Fruit fly (Drosophila melanogaster) whole organism, wandering third instar larva: ENCODE data around the gene CG42390.

Source experiments
- CrebA ChIP-seq: fragments of 200-800 bp; sonication (Bioruptor generic); optimal IDR thresholded peaks from 2 replicates; lab custom pipeline; 2016; ENCODE audit warnings: missing biosample characterization, mild to moderate bottlenecking, missing genetic modification characterization, borderline replicate concordance
- Dfd ChIP-seq: fragments of >200 bp; optimal IDR thresholded peaks from 2 replicates; lab custom pipeline; 2017; ENCODE audit warnings: missing biosample characterization, missing genetic modification characterization
- GATAd ChIP-seq: sonication (Bioruptor generic); optimal IDR thresholded peaks from 2 replicates; lab custom pipeline; 2016; ENCODE audit warnings: missing biosample characterization, missing genetic modification characterization
- HLH106 ChIP-seq: fragments of 200-800 bp; optimal IDR thresholded peaks from 3 replicates; lab custom pipeline; 2019; ENCODE audit warnings: missing biosample characterization, mild to moderate bottlenecking, missing genetic modification characterization, moderate library complexity
- Hr78 ChIP-seq: fragments of >200 bp; optimal IDR thresholded peaks from 2 replicates; lab custom pipeline; 2017; ENCODE audit warnings: missing biosample characterization, missing genetic modification characterization
- N ChIP-seq: fragments of >200 bp; optimal IDR thresholded peaks from 2 replicates; lab custom pipeline; 2018; ENCODE audit warnings: missing biosample characterization, missing external identifiers, missing genetic modification characterization
- OdsH ChIP-seq: fragments of 200-800 bp; sonication (Bioruptor generic); optimal IDR thresholded peaks from 2 replicates; lab custom pipeline; 2016; ENCODE audit warnings: missing biosample characterization, mild to moderate bottlenecking, missing genetic modification characterization
- Rel ChIP-seq, 2 experiments: fragments of 200-800 bp; sonication (Bioruptor generic) in 1 of 2; optimal IDR thresholded peaks; 2 replicates in 1 of 2; 3 replicates in 1 of 2; lab custom pipeline; 2016 to 2019; ENCODE audit warnings: mild to moderate bottlenecking in 2 of 2, missing biosample characterization in 2 of 2, missing genetic modification characterization in 2 of 2, moderate library complexity in 1 of 2
- dl ChIP-seq, 2 experiments: fragments of 175-275, 200-275 bp in 1 of 2; fragments of 200-275 bp in 1 of 2; sonication (Bioruptor generic); optimal IDR thresholded peaks; lab custom pipeline; 2018; ENCODE audit warnings: mild to moderate bottlenecking in 2 of 2, missing biosample characterization in 2 of 2, missing genetic modification characterization in 2 of 2, moderate library complexity in 2 of 2; ENCODE audit not compliant: partially characterized antibody in 2 of 2, insufficient read depth in 1 of 2
- dmrt93B ChIP-seq: fragments of 200-800 bp; sonication (Bioruptor generic); optimal IDR thresholded peaks from 2 replicates; lab custom pipeline; 2018; ENCODE audit warnings: missing biosample characterization, mild to moderate bottlenecking, missing genetic modification characterization
- h ChIP-seq: fragments of 200-800 bp; sonication (Bioruptor generic); optimal IDR thresholded peaks from 3 replicates; lab custom pipeline; 2016; ENCODE audit warnings: missing biosample characterization, mild to moderate bottlenecking, missing genetic modification characterization
- lola ChIP-seq: fragments of >200 bp; optimal IDR thresholded peaks from 2 replicates; lab custom pipeline; 2017; ENCODE audit warnings: missing biosample characterization, missing genetic modification characterization

- TF ChIP-seq dmrt93B (GFP tag; lab: Kevin White, UChicago) = no peak
- no peak for TF ChIP-seq GATAd (GFP tag; lab: Kevin White, UChicago)
- TF ChIP-seq Hr78 (GFP tag; lab: Kevin White, UChicago) = no peak
- no peak for TF ChIP-seq dl (GFP tag; optimal IDR thresholded peaks at IDR 0.05; lab: Kevin White, UChicago; ENCODE audit: insufficient read depth in 1 of 2, partially characterized antibody in 2 of 2)
- TF ChIP-seq CrebA (GFP tag; lab: Kevin White, UChicago) = no peak
- no peak for TF ChIP-seq Dfd (GFP tag; lab: Kevin White, UChicago)
- TF ChIP-seq OdsH (GFP tag; lab: Kevin White, UChicago) = no peak
- TF ChIP-seq lola (GFP tag; lab: Kevin White, UChicago) = no peak
- no peak for TF ChIP-seq h
- no peak for TF ChIP-seq Rel (GFP tag; optimal IDR thresholded peaks at IDR 0.05; lab: Kevin White, UChicago)
- no peak for TF ChIP-seq Rel (tag; optimal IDR thresholded peaks at IDR 0.05; lab: Kevin White, UChicago)
- no peak for TF ChIP-seq N
- TF ChIP-seq HLH106 = no peak
Measured at dm6 chr3R:22146549-22146948, 26.7 kb downstream of the CG42390 start.
